Fruit fly (Drosophila melanogaster): ENCODE results near the gene pck.

dm6 chrX:1507751-1508150 is 37.3 kb downstream of the pck start, which contains the start of gene Nmdar2:
- TF ChIP-seq Myc (optimal IDR thresholded peaks at IDR 0.05) = no peak
- no peak for TF ChIP-seq h (optimal IDR thresholded peaks at IDR 0.05)
- TF ChIP-seq insv (optimal IDR thresholded peaks at IDR 0.05) = no peak
- TF ChIP-seq ttk (optimal IDR thresholded peaks at IDR 0.05) = no peak
- TF ChIP-seq psq (optimal IDR thresholded peaks at IDR 0.05) = no peak
- no peak for TF ChIP-seq Sin3A (optimal IDR thresholded peaks at IDR 0.05)
